Worm (Caenorhabditis elegans): ENCODE measurements around the gene F26G1.15.

- TF ChIP-seq lin-39 (tag; optimal IDR thresholded peaks at IDR 0.05) (no peak), unc-62 (GFP tag; optimal IDR thresholded peaks at IDR 0.05) (no peak), snpc-4 (tag; optimal IDR thresholded peaks at IDR 0.05) (no peak), jun-1 (tag; optimal IDR thresholded peaks at IDR 0.05) (no peak), dpl-1 (GFP tag; optimal IDR thresholded peaks at IDR 0.05) (no peak), nhr-28 (tag; optimal IDR thresholded peaks at IDR 0.05) (no peak), fos-1 (tag; optimal IDR thresholded peaks at IDR 0.05) (no peak), lsy-2 (tag; optimal IDR thresholded peaks at IDR 0.05) (no peak)
Measured at ce11 chrII:4797071-4797470, 7.0 kb downstream of the F26G1.15 start, which contains the start of gene C33F10.14.

All from whole organism, L1 larva.